Worm (Caenorhabditis elegans): Measurements from ENCODE around the gene mbk-1.

- TF ChIP-seq fkh-10 (GFP tag; optimal IDR thresholded peaks at IDR 0.05): no peak
- TF ChIP-seq nfya-1 (tag; optimal IDR thresholded peaks at IDR 0.05): no peak
- TF ChIP-seq eyg-1 (tag; optimal IDR thresholded peaks at IDR 0.05): no peak
- TF ChIP-seq unc-3 (GFP tag; conservative IDR thresholded peaks at IDR 0.05): no peak
- TF ChIP-seq unc-3 (tag; optimal IDR thresholded peaks at IDR 0.05): no peak
- TF ChIP-seq C38D4.7 (GFP tag; optimal IDR thresholded peaks at IDR 0.05): no peak
- no peak for TF ChIP-seq ama-1 (optimal IDR thresholded peaks at IDR 0.05)
Observed at ce11 chrX:14831531-14831930, 7.2 kb upstream of the mbk-1 start, which contains the start of gene dpf-2.
